Worm (Caenorhabditis elegans) whole organism, L1 larva: Measurements from ENCODE around the gene F13H10.9.

ENCODE experiments used
- ama-1 ChIP-seq: fragments of 150-350 bp; optimal IDR thresholded peaks from 2 replicates; lab custom pipeline; 2014
- ceh-82 ChIP-seq, 3 experiments: fragments of 150-350 bp in 1 of 3; sonication (generic microtip) in 2 of 3; optimal IDR thresholded peaks; 2 replicates each; lab custom pipeline; 2014 to 2017; ENCODE audit warnings: missing biosample characterization in 3 of 3, missing genetic modification characterization in 3 of 3
- fkh-8 ChIP-seq: sonication (generic microtip); optimal IDR thresholded peaks from 2 replicates; lab custom pipeline; 2016; ENCODE audit warnings: mild to moderate bottlenecking, missing genetic modification characterization, missing compliant biosample characterization
- nhr-28 ChIP-seq: fragments of 150-350 bp; optimal IDR thresholded peaks from 2 replicates; lab custom pipeline; 2014; ENCODE audit warnings: missing biosample characterization, missing genetic modification characterization
- nhr-76 ChIP-seq: sonication (generic microtip); optimal IDR thresholded peaks from 2 replicates; lab custom pipeline; 2017; ENCODE audit warnings: missing biosample characterization, missing genetic modification characterization
- nhr-77 ChIP-seq: fragments of 150-350 bp; optimal IDR thresholded peaks from 2 replicates; lab custom pipeline; 2014; ENCODE audit warnings: missing biosample characterization, missing genetic modification characterization
- skn-1 ChIP-seq: fragments of 150-350 bp; optimal IDR thresholded peaks from 2 replicates; lab custom pipeline; 2014; ENCODE audit warnings: missing biosample characterization, missing genetic modification characterization
- zag-1 ChIP-seq: fragments of 150-350 bp; optimal IDR thresholded peaks from 2 replicates; lab custom pipeline; 2014; ENCODE audit warnings: missing biosample characterization, missing genetic modification characterization

DNA sequence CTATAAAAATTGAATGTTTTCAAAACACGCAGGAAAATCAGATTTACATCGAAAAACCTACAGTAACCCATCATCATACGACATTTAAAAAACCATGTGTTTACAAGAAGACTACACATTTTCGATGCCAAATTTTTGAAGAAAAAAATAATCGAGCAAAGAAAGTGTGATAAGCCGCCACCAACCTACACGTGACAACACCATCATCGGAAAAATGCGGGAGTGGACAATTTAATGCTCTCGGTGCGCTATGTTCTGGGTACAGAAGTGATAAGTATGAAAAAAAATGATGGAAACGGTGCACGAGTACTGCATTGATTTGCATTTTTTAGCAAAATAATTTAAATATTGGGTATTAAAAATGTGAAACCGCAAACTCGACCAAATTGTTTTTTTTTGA is 37.0 kb upstream of the F13H10.9 start:
- TF ChIP-seq nhr-77 (tag; lab: Kevin White, UChicago) (no peak), zag-1 (tag; lab: Kevin White, UChicago) (no peak), ceh-82 (tag; optimal IDR thresholded peaks at IDR 0.05; lab: Kevin White, UChicago) (no peak), nhr-28 (no peak), ama-1 (lab: Kevin White, UChicago) (no peak), fkh-8 (tag; lab: Kevin White, UChicago) (no peak), nhr-76 (tag; lab: Kevin White, UChicago) (no peak), skn-1 (no peak)
